Fruit fly (Drosophila melanogaster) whole organism, embryonic: ENCODE data around the gene goe.

Source experiments
- Aef1 ChIP-seq: fragments of 200-800 bp; sonication (Bioruptor generic); IDR thresholded peaks from 3 replicates; pipeline ENCODE4 v1.3.6; 2022; ENCODE audit warnings: missing biosample characterization, missing genetic modification characterization
- B-H2 ChIP-seq: fragments of 200-800 bp; sonication (Bioruptor generic); optimal IDR thresholded peaks from 2 replicates; lab custom pipeline; 2018; ENCODE audit warnings: missing biosample characterization, mild to moderate bottlenecking, missing genetic modification characterization
- CG10209 ChIP-seq: fragments of 200-800 bp; sonication (Bioruptor generic); optimal IDR thresholded peaks from 3 replicates; lab custom pipeline; 2017; ENCODE audit warnings: missing biosample characterization, mild to moderate bottlenecking, missing genetic modification characterization, missing genetic modification reagents
- CG10462 ChIP-seq: fragments of 200-800 bp; sonication (Bioruptor generic); optimal IDR thresholded peaks from 2 replicates; lab custom pipeline; 2016; ENCODE audit warnings: missing biosample characterization, missing genetic modification characterization
- CG10979 ChIP-seq: fragments of 200-800 bp; sonication (Bioruptor generic); optimal IDR thresholded peaks from 2 replicates; lab custom pipeline; 2018; ENCODE audit warnings: missing biosample characterization, mild to moderate bottlenecking, missing genetic modification characterization, moderate library complexity
- CG12391 ChIP-seq: fragments of 200-800 bp; sonication (Bioruptor generic); optimal IDR thresholded peaks from 3 replicates; lab custom pipeline; 2018; ENCODE audit warnings: missing biosample characterization, mild to moderate bottlenecking, missing genetic modification characterization, moderate library complexity
- CG14441 ChIP-seq: fragments of 200-800 bp; sonication (Bioruptor generic); IDR thresholded peaks from 2 replicates; pipeline ENCODE4 v1.3.6; 2022; ENCODE audit warnings: missing biosample characterization, missing genetic modification characterization
- CG15073 ChIP-seq: fragments of 200-800 bp; sonication (Bioruptor generic); optimal IDR thresholded peaks from 2 replicates; lab custom pipeline; 2016; ENCODE audit warnings: missing biosample characterization, missing genetic modification characterization
- CG15696 ChIP-seq: fragments of 200-800 bp; sonication (Bioruptor generic); optimal IDR thresholded peaks from 2 replicates; lab custom pipeline; 2019; ENCODE audit warnings: missing biosample characterization, mild to moderate bottlenecking, missing genetic modification characterization, moderate library complexity
- CG16863 ChIP-seq: fragments of 200-800 bp; sonication (Bioruptor generic); optimal IDR thresholded peaks from 3 replicates; lab custom pipeline; 2016; ENCODE audit warnings: missing biosample characterization, missing genetic modification characterization
- CG17802 ChIP-seq: fragments of 200-800 bp; sonication (Bioruptor generic); optimal IDR thresholded peaks from 2 replicates; lab custom pipeline; 2018; ENCODE audit warnings: missing biosample characterization, mild to moderate bottlenecking, missing genetic modification characterization, moderate library complexity
- CG3281 ChIP-seq: fragments of 200-800 bp; sonication (Bioruptor generic); optimal IDR thresholded peaks from 3 replicates; lab custom pipeline; 2017; ENCODE audit warnings: missing biosample characterization, mild to moderate bottlenecking, missing genetic modification characterization
- CG33213 ChIP-seq: fragments of 200-800 bp; sonication (Bioruptor generic); optimal IDR thresholded peaks from 3 replicates; lab custom pipeline; 2016; ENCODE audit warnings: missing biosample characterization, missing genetic modification characterization
- CG34422 ChIP-seq: fragments of 200-800 bp; sonication (Bioruptor generic); IDR thresholded peaks from 3 replicates; pipeline ENCODE4 v1.3.6; 2022; ENCODE audit warnings: missing biosample characterization, missing genetic modification characterization
- CG3838 ChIP-seq: fragments of 200-800 bp; sonication (Bioruptor generic); optimal IDR thresholded peaks from 3 replicates; lab custom pipeline; 2016; ENCODE audit warnings: missing biosample characterization, missing genetic modification characterization
- CG3995 ChIP-seq: fragments of 200-800 bp; sonication (Bioruptor generic); optimal IDR thresholded peaks from 3 replicates; lab custom pipeline; 2016; ENCODE audit warnings: missing biosample characterization, missing genetic modification characterization
- CG5953 ChIP-seq: fragments of 200-800 bp; sonication (Bioruptor generic); IDR thresholded peaks from 2 replicates; pipeline ENCODE4 v1.3.6; 2022; ENCODE audit warnings: missing biosample characterization, missing genetic modification characterization
- CG7745 ChIP-seq: fragments of 200-800 bp; sonication (Bioruptor generic); optimal IDR thresholded peaks from 2 replicates; lab custom pipeline; 2018; ENCODE audit warnings: missing biosample characterization, mild to moderate bottlenecking, missing genetic modification characterization, moderate library complexity
- CG9215 ChIP-seq: fragments of 200-800 bp; sonication (Bioruptor generic); IDR thresholded peaks from 2 replicates; pipeline ENCODE4 v1.3.6; 2022; ENCODE audit warnings: missing biosample characterization, missing genetic modification characterization
- CG9876 ChIP-seq: fragments of 200-800 bp; sonication (Bioruptor generic); optimal IDR thresholded peaks from 2 replicates; lab custom pipeline; 2016; ENCODE audit warnings: missing biosample characterization, missing genetic modification characterization
- HLH3B ChIP-seq: fragments of 200-800 bp; sonication (Bioruptor generic); IDR thresholded peaks from 2 replicates; pipeline ENCODE4 v1.3.6; 2022; ENCODE audit warnings: missing biosample characterization, missing genetic modification characterization
- Hmr ChIP-seq: fragments of 200-800 bp; sonication (Bioruptor generic); optimal IDR thresholded peaks from 3 replicates; lab custom pipeline; 2017; ENCODE audit warnings: mild to moderate bottlenecking, missing biosample characterization, missing genetic modification reagents, missing genetic modification characterization
- Kr ChIP-seq: fragments of 200-800 bp; sonication (Bioruptor generic); optimal IDR thresholded peaks from 2 replicates; lab custom pipeline; 2017; ENCODE audit warnings: missing biosample characterization, mild to moderate bottlenecking, missing genetic modification characterization
- Lim3 ChIP-seq: fragments of 200-800 bp; sonication (Bioruptor generic); IDR thresholded peaks from 2 replicates; pipeline ENCODE4 v1.3.6; 2022; ENCODE audit warnings: missing biosample characterization, missing genetic modification characterization
- Lpt ChIP-seq: fragments of >200 bp; optimal IDR thresholded peaks from 2 replicates; lab custom pipeline; 2018; ENCODE audit warnings: missing biosample characterization, missing genetic modification characterization
- MTF-1 ChIP-seq: fragments of 200-800 bp; sonication (Bioruptor generic); optimal IDR thresholded peaks from 2 replicates; lab custom pipeline; 2018; ENCODE audit warnings: missing biosample characterization, mild to moderate bottlenecking, missing genetic modification characterization, borderline replicate concordance
- Med ChIP-seq: fragments of 200-800 bp; sonication (Bioruptor generic); peaks from one replicate; lab custom pipeline; 2016; ENCODE audit warnings: missing biosample characterization, missing genetic modification characterization, mild to moderate bottlenecking, inconsistent platforms, moderate library complexity
- NK7.1 ChIP-seq: fragments of 200-800 bp; sonication (Bioruptor generic); optimal IDR thresholded peaks from 3 replicates; lab custom pipeline; 2016; ENCODE audit warnings: missing biosample characterization, missing genetic modification characterization
- Neu2 ChIP-seq: fragments of 200-800 bp; sonication (Bioruptor generic); optimal IDR thresholded peaks from 3 replicates; lab custom pipeline; 2016; ENCODE audit warnings: missing biosample characterization, missing genetic modification characterization, borderline replicate concordance
- Tbp ChIP-seq: fragments of >200 bp; optimal IDR thresholded peaks from 2 replicates; lab custom pipeline; 2018; ENCODE audit warnings: missing biosample characterization, missing genetic modification characterization
- al ChIP-seq: fragments of 200-800 bp; sonication (Bioruptor generic); IDR thresholded peaks from 2 replicates; pipeline ENCODE4 v1.3.6; 2022; ENCODE audit warnings: missing biosample characterization, missing genetic modification characterization
- amos ChIP-seq: fragments of 200-800 bp; sonication (Bioruptor generic); IDR thresholded peaks from 2 replicates; pipeline ENCODE4 v1.3.6; 2022; ENCODE audit warnings: missing biosample characterization, missing genetic modification characterization; ENCODE audit not compliant: partially characterized antibody
- btn ChIP-seq: fragments of 200-800 bp; sonication (Bioruptor generic); optimal IDR thresholded peaks from 2 replicates; lab custom pipeline; 2016; ENCODE audit warnings: missing biosample characterization, missing genetic modification characterization
- chinmo ChIP-seq: fragments of 200-800 bp; sonication (Bioruptor generic); IDR thresholded peaks from 4 replicates; pipeline ENCODE4 v1.3.6; 2022; ENCODE audit warnings: missing biosample characterization, missing genetic modification characterization; ENCODE audit not compliant: partially characterized antibody
- croc ChIP-seq: fragments of 200-800 bp; sonication (Bioruptor generic); conservative IDR thresholded peaks from 3 replicates; pipeline ENCODE4 v1.3.6; 2022; ENCODE audit warnings: missing biosample characterization, missing genetic modification characterization
- dm ChIP-seq: fragments of 200-800 bp; sonication (Bioruptor generic); optimal IDR thresholded peaks from 3 replicates; lab custom pipeline; 2016; ENCODE audit warnings: missing biosample characterization, missing genetic modification characterization
- dmrt99B ChIP-seq: fragments of 200-800 bp; sonication (Bioruptor generic); optimal IDR thresholded peaks from 2 replicates; lab custom pipeline; 2018; ENCODE audit warnings: missing biosample characterization, mild to moderate bottlenecking, missing genetic modification characterization, moderate library complexity
- dysf ChIP-seq: fragments of 200-800 bp; sonication (Bioruptor generic); IDR thresholded peaks from 3 replicates; pipeline ENCODE4 v1.3.6; 2022; ENCODE audit warnings: missing biosample characterization, missing genetic modification characterization
- ham ChIP-seq: fragments of 200-800 bp; sonication (Bioruptor generic); IDR thresholded peaks from 2 replicates; pipeline ENCODE4 v1.3.6; 2022; ENCODE audit warnings: missing biosample characterization, missing genetic modification characterization
- lab ChIP-seq: fragments of 200-800 bp; sonication (Bioruptor generic); optimal IDR thresholded peaks from 3 replicates; lab custom pipeline; 2017; ENCODE audit warnings: missing biosample characterization, missing genetic modification characterization, mild to moderate bottlenecking, moderate library complexity, missing genetic modification reagents
- org-1 ChIP-seq: fragments of 200-800 bp; sonication (Bioruptor generic); optimal IDR thresholded peaks from 2 replicates; lab custom pipeline; 2017; ENCODE audit warnings: missing biosample characterization, missing genetic modification characterization
- pum ChIP-seq: fragments of 200-800 bp; sonication (Bioruptor generic); optimal IDR thresholded peaks from 2 replicates; lab custom pipeline; 2016; ENCODE audit warnings: missing biosample characterization, missing genetic modification characterization
- pzg ChIP-seq: fragments of 200-800 bp; sonication (Bioruptor generic); optimal IDR thresholded peaks from 3 replicates; lab custom pipeline; 2018; ENCODE audit warnings: missing biosample characterization, mild to moderate bottlenecking, missing genetic modification characterization, moderate library complexity
- shn ChIP-seq: fragments of 200-800 bp; sonication (Bioruptor generic); optimal IDR thresholded peaks from 3 replicates; lab custom pipeline; 2016; ENCODE audit warnings: missing biosample characterization, missing genetic modification characterization
- slp2 ChIP-seq: fragments of 200-800 bp; sonication (Bioruptor generic); optimal IDR thresholded peaks from 2 replicates; lab custom pipeline; 2016; ENCODE audit warnings: missing biosample characterization, missing genetic modification characterization
- sug ChIP-seq: fragments of 200-800 bp; optimal IDR thresholded peaks from 2 replicates; lab custom pipeline; 2019; ENCODE audit warnings: missing biosample characterization, mild to moderate bottlenecking, missing genetic modification characterization, moderate library complexity
- tx ChIP-seq: fragments of 200-800 bp; sonication (Bioruptor generic); optimal IDR thresholded peaks from 2 replicates; lab custom pipeline; 2016; ENCODE audit warnings: missing biosample characterization, missing genetic modification characterization
- zfh1 ChIP-seq: fragments of 200-800 bp; sonication (Bioruptor generic); IDR thresholded peaks from 3 replicates; pipeline ENCODE4 v1.3.6; 2022; ENCODE audit warnings: missing biosample characterization, missing genetic modification characterization

goe gene

dm6 chrX:16723203-16724173, 28.2 kb downstream of the goe start (continued):
- TF ChIP-seq shn (GFP tag; lab: Kevin White, UChicago) (peak; percentile 25), Lim3 (GFP tag; lab: Robert Waterston, UW) (no peak), CG33213 (no peak), slp2 (GFP tag; lab: Kevin White, UChicago) (peak; percentile 50), CG10209 (peak; percentile 51), btn (GFP tag; lab: Kevin White, UChicago) (no peak), CG5953 (peak; percentile 13; the same call in 1 of the 2 replicates), Lpt (GFP tag; lab: Kevin White, UChicago) (no peak), Med (peak; percentile 77), croc (GFP tag; lab: Robert Waterston, UW) (peak; percentile 45; the same call in 2 of the 3 replicates), chinmo (GFP tag; lab: Robert Waterston, UW) (0 out of 4 replicates have a peak, but pooled peaks have one; percentile 53), Tbp (GFP tag; lab: Kevin White, UChicago) (no peak), HLH3B (GFP tag; lab: Robert Waterston, UW) (peak; percentile 54), amos (GFP tag; lab: Robert Waterston, UW) (no peak; the same call in 1 of the 2 replicates), zfh1 (GFP tag; lab: Robert Waterston, UW) (peak; percentile 60; the same call in 1 of the 3 replicates), pum (GFP tag; lab: Kevin White, UChicago) (peak; percentile 10), org-1 (GFP tag; lab: Kevin White, UChicago) (peak; percentile 84), CG34422 (GFP tag; lab: Robert Waterston, UW) (peak; percentile 67; the same call in 2 of the 3 replicates), CG9215 (peak; percentile 82), dmrt99B (peak; percentile 71), pzg (GFP tag; lab: Kevin White, UChicago) (no peak), dm (GFP tag; lab: Kevin White, UChicago) (no peak), CG10462 (GFP tag; lab: Kevin White, UChicago) (peak; percentile 33), CG15696 (tag; lab: Kevin White, UChicago) (no peak), CG7745 (tag; lab: Kevin White, UChicago) (no peak), Hmr (GFP tag; lab: Kevin White, UChicago) (peak; percentile 85), dysf (GFP tag; lab: Robert Waterston, UW) (peak; percentile 81), ham (GFP tag; lab: Robert Waterston, UW) (no peak), CG9876 (GFP tag; lab: Kevin White, UChicago) (no peak), Kr (no peak), sug (tag; lab: Kevin White, UChicago) (peak; percentile 47), lab (GFP tag; lab: Kevin White, UChicago) (peak; percentile 78), CG3838 (GFP tag; lab: Kevin White, UChicago) (no peak), NK7.1 (GFP tag; lab: Kevin White, UChicago) (no peak), CG3281 (GFP tag; lab: Kevin White, UChicago) (peak; percentile 52), MTF-1 (GFP tag; lab: Kevin White, UChicago) (no peak), Aef1 (GFP tag; lab: Robert Waterston, UW) (peak; percentile 42; the same call in 2 of the 3 replicates), B-H2 (GFP tag; lab: Kevin White, UChicago) (no peak), al (GFP tag; lab: Robert Waterston, UW) (peak; percentile 57; the same call in 1 of the 2 replicates), CG12391 (tag; lab: Kevin White, UChicago) (peak; percentile 83), tx (GFP tag; lab: Kevin White, UChicago) (peak; percentile 9), CG3995 (no peak), CG15073 (GFP tag; lab: Kevin White, UChicago) (no peak), CG17802 (tag; lab: Kevin White, UChicago) (no peak), CG10979 (peak; percentile 65), Neu2 (GFP tag; lab: Kevin White, UChicago) (no peak), CG14441 (GFP tag; lab: Robert Waterston, UW) (peak; percentile 48), CG16863 (GFP tag; lab: Kevin White, UChicago) (peak; percentile 19)
